Fruit fly (Drosophila melanogaster) whole organism, embryonic: Measurements from ENCODE around the gene CG34409.
A peak's percentile ranks its signal among the peaks of the same experiment; 100 is the strongest.

Experiments used
- Bgb ChIP-seq: fragments of 200-800 bp; sonication (Bioruptor generic); IDR thresholded peaks from 2 replicates; pipeline ENCODE4 v1.3.6; 2022; ENCODE audit warnings: missing biosample characterization, missing genetic modification characterization; ENCODE audit not compliant: partially characterized antibody
- BtbVII ChIP-seq: fragments of 200-800 bp; sonication (Bioruptor generic); optimal IDR thresholded peaks from 3 replicates; lab custom pipeline; 2017; ENCODE audit warnings: missing biosample characterization, mild to moderate bottlenecking, missing genetic modification characterization
- CG11456 ChIP-seq: fragments of 200-800 bp; sonication (Bioruptor generic); IDR thresholded peaks from 3 replicates; pipeline ENCODE4 v1.3.6; 2022; ENCODE audit warnings: missing biosample characterization, missing genetic modification characterization
- CG11723 ChIP-seq: fragments of 200-800 bp; sonication (Bioruptor generic); optimal IDR thresholded peaks from 2 replicates; lab custom pipeline; 2017; ENCODE audit warnings: missing biosample characterization, mild to moderate bottlenecking, missing genetic modification characterization
- CG12659 ChIP-seq: fragments of 200-800 bp; sonication (Bioruptor generic); optimal IDR thresholded peaks from 3 replicates; lab custom pipeline; 2017; ENCODE audit warnings: mild to moderate bottlenecking, missing biosample characterization, missing genetic modification reagents, missing genetic modification characterization
- CG14667 ChIP-seq: fragments of 200-800 bp; sonication (Bioruptor generic); IDR thresholded peaks from 2 replicates; pipeline ENCODE4 v1.3.6; 2022; ENCODE audit warnings: missing biosample characterization, missing genetic modification characterization
- CG15514 ChIP-seq: fragments of 200-800 bp; sonication (Bioruptor generic); optimal IDR thresholded peaks from 3 replicates; lab custom pipeline; 2017; ENCODE audit warnings: missing biosample characterization, missing genetic modification characterization, mild to moderate bottlenecking, moderate library complexity, missing genetic modification reagents
- CG1603 ChIP-seq: fragments of 200-800 bp; sonication (Bioruptor generic); optimal IDR thresholded peaks from 2 replicates; lab custom pipeline; 2019; ENCODE audit warnings: missing biosample characterization, mild to moderate bottlenecking, missing genetic modification characterization, moderate library complexity
- CG18262 ChIP-seq: fragments of 200-800 bp; optimal IDR thresholded peaks from 3 replicates; lab custom pipeline; 2019; ENCODE audit warnings: missing biosample characterization, mild to moderate bottlenecking, missing genetic modification characterization, moderate library complexity
- CG30403 ChIP-seq: fragments of 200-800 bp; sonication (Bioruptor generic); optimal IDR thresholded peaks from 3 replicates; lab custom pipeline; 2016; ENCODE audit warnings: missing biosample characterization, missing genetic modification characterization
- CG31224 ChIP-seq: fragments of 200-800 bp; sonication (Bioruptor generic); IDR thresholded peaks from 2 replicates; pipeline ENCODE4 v1.3.6; 2022; ENCODE audit warnings: missing biosample characterization, missing genetic modification characterization
- CG31441 ChIP-seq: fragments of 200-800 bp; sonication (Bioruptor generic); IDR thresholded peaks from 2 replicates; pipeline ENCODE4 v1.3.6; 2022; ENCODE audit warnings: missing biosample characterization, missing genetic modification characterization
- CG34422 ChIP-seq: fragments of 200-800 bp; sonication (Bioruptor generic); IDR thresholded peaks from 3 replicates; pipeline ENCODE4 v1.3.6; 2022; ENCODE audit warnings: missing biosample characterization, missing genetic modification characterization
- CG3838 ChIP-seq: fragments of 200-800 bp; sonication (Bioruptor generic); optimal IDR thresholded peaks from 3 replicates; lab custom pipeline; 2016; ENCODE audit warnings: missing biosample characterization, missing genetic modification characterization
- CG3995 ChIP-seq: fragments of 200-800 bp; sonication (Bioruptor generic); optimal IDR thresholded peaks from 3 replicates; lab custom pipeline; 2016; ENCODE audit warnings: missing biosample characterization, missing genetic modification characterization
- CG5953 ChIP-seq: fragments of 200-800 bp; sonication (Bioruptor generic); IDR thresholded peaks from 2 replicates; pipeline ENCODE4 v1.3.6; 2022; ENCODE audit warnings: missing biosample characterization, missing genetic modification characterization
- CG6654 ChIP-seq: fragments of 200-800 bp; sonication (Bioruptor generic); optimal IDR thresholded peaks from 2 replicates; lab custom pipeline; 2017; ENCODE audit warnings: missing biosample characterization, mild to moderate bottlenecking, missing genetic modification characterization
- CG7928 ChIP-seq: fragments of 200-800 bp; sonication (Bioruptor generic); optimal IDR thresholded peaks from 2 replicates; lab custom pipeline; 2017; ENCODE audit warnings: missing biosample characterization, mild to moderate bottlenecking, missing genetic modification characterization
- CHES-1-like ChIP-seq: fragments of 200-800 bp; sonication (Bioruptor generic); optimal IDR thresholded peaks from 2 replicates; lab custom pipeline; 2016; ENCODE audit warnings: missing biosample characterization, missing genetic modification characterization
- D19B ChIP-seq: fragments of 200-800 bp; sonication (Bioruptor generic); optimal IDR thresholded peaks from 2 replicates; lab custom pipeline; 2017; ENCODE audit warnings: missing biosample characterization, mild to moderate bottlenecking, missing genetic modification characterization
- Ets65A ChIP-seq: fragments of 200-800 bp; sonication (Bioruptor generic); peaks from one replicate; lab custom pipeline; 2016; ENCODE audit warnings: missing biosample characterization, missing genetic modification characterization
- HmgZ ChIP-seq: fragments of 200-800 bp; sonication (Bioruptor generic); optimal IDR thresholded peaks from 2 replicates; lab custom pipeline; 2018; ENCODE audit warnings: missing biosample characterization, mild to moderate bottlenecking, missing genetic modification characterization
- Mrtf ChIP-seq: fragments of 200-800 bp; sonication (Bioruptor generic); IDR thresholded peaks from 3 replicates; pipeline ENCODE4 v1.3.6; 2022; ENCODE audit warnings: missing biosample characterization, missing genetic modification characterization
- NC2β ChIP-seq: fragments of 200-800 bp; sonication (Bioruptor generic); optimal IDR thresholded peaks from 2 replicates; lab custom pipeline; 2016; ENCODE audit warnings: missing biosample characterization, missing genetic modification characterization
- Neu2 ChIP-seq: fragments of 200-800 bp; sonication (Bioruptor generic); optimal IDR thresholded peaks from 3 replicates; lab custom pipeline; 2016; ENCODE audit warnings: missing biosample characterization, missing genetic modification characterization, borderline replicate concordance
- Nf-YB ChIP-seq: fragments of 200-800 bp; sonication (Bioruptor generic); optimal IDR thresholded peaks from 3 replicates; lab custom pipeline; 2019; ENCODE audit warnings: missing biosample characterization, mild to moderate bottlenecking, missing genetic modification characterization, moderate library complexity
- Oaz ChIP-seq: fragments of 200-800 bp; sonication (Bioruptor generic); IDR thresholded peaks from 2 replicates; pipeline ENCODE4 v1.3.6; 2022; ENCODE audit warnings: missing biosample characterization, missing genetic modification characterization
- Pdp1 ChIP-seq, 2 experiments: fragments of 200-800 bp; sonication (Bioruptor generic); optimal IDR thresholded peaks; 3 replicates each; lab custom pipeline; 2016; ENCODE audit warnings: missing biosample characterization in 2 of 2, missing genetic modification characterization in 2 of 2, mild to moderate bottlenecking in 1 of 2, moderate library complexity in 1 of 2
- Rx ChIP-seq: fragments of 200-800 bp; sonication (Bioruptor generic); IDR thresholded peaks from 2 replicates; pipeline ENCODE4 v1.3.6; 2022; ENCODE audit warnings: missing biosample characterization, missing genetic modification characterization
- Scr ChIP-seq: fragments of 200-800 bp; sonication (Bioruptor generic); IDR thresholded peaks from 2 replicates; pipeline ENCODE4 v1.3.6; 2022; ENCODE audit warnings: missing biosample characterization, missing genetic modification characterization; ENCODE audit not compliant: partially characterized antibody
- Spps ChIP-seq: fragments of 200-800 bp; sonication (Bioruptor generic); optimal IDR thresholded peaks from 2 replicates; lab custom pipeline; 2018; ENCODE audit warnings: missing biosample characterization, mild to moderate bottlenecking, missing genetic modification characterization
- ac ChIP-seq: fragments of 200-800 bp; sonication (Bioruptor generic); optimal IDR thresholded peaks from 3 replicates; lab custom pipeline; 2017; ENCODE audit warnings: missing biosample characterization, mild to moderate bottlenecking, missing genetic modification characterization
- bab2 ChIP-seq: fragments of 200-800 bp; sonication (Bioruptor generic); optimal IDR thresholded peaks from 2 replicates; lab custom pipeline; 2016; ENCODE audit warnings: missing biosample characterization, missing genetic modification characterization
- corto ChIP-seq: fragments of 200-800 bp; sonication (Bioruptor generic); optimal IDR thresholded peaks from 2 replicates; lab custom pipeline; 2016; ENCODE audit warnings: missing biosample characterization, mild to moderate bottlenecking, missing genetic modification characterization, moderate library complexity
- crol ChIP-seq: fragments of 200-800 bp; sonication (Bioruptor generic); IDR thresholded peaks from 2 replicates; pipeline ENCODE4 v1.3.6; 2022; ENCODE audit warnings: missing biosample characterization, missing genetic modification characterization
- dmrt11E ChIP-seq: fragments of 200-800 bp; sonication (Bioruptor generic); optimal IDR thresholded peaks from 3 replicates; lab custom pipeline; 2018; ENCODE audit warnings: missing biosample characterization, mild to moderate bottlenecking, missing genetic modification characterization, moderate library complexity
- en ChIP-seq: fragments of 200-800 bp; sonication (Bioruptor generic); optimal IDR thresholded peaks from 2 replicates; lab custom pipeline; 2016; ENCODE audit warnings: missing biosample characterization, missing genetic modification characterization
- ewg ChIP-seq: fragments of 200-800 bp; sonication (Bioruptor generic); optimal IDR thresholded peaks from 3 replicates; lab custom pipeline; 2017; ENCODE audit warnings: mild to moderate bottlenecking, missing biosample characterization, missing genetic modification reagents, missing genetic modification characterization
- fru ChIP-seq: fragments of >200 bp; optimal IDR thresholded peaks from 2 replicates; lab custom pipeline; 2017
- ftz-f1 ChIP-seq: fragments of 200-800 bp; sonication (Bioruptor generic); optimal IDR thresholded peaks from 2 replicates; lab custom pipeline; 2016; ENCODE audit warnings: missing biosample characterization, missing genetic modification characterization
- grn ChIP-seq: fragments of 200-800 bp; sonication (Bioruptor generic); optimal IDR thresholded peaks from 3 replicates; lab custom pipeline; 2017; ENCODE audit warnings: missing biosample characterization, missing genetic modification characterization
- gro ChIP-seq: fragments of 200-800 bp; sonication (Bioruptor generic); optimal IDR thresholded peaks from 2 replicates; lab custom pipeline; 2016; ENCODE audit warnings: missing biosample characterization, missing genetic modification characterization
- ham ChIP-seq: fragments of 200-800 bp; sonication (Bioruptor generic); IDR thresholded peaks from 2 replicates; pipeline ENCODE4 v1.3.6; 2022; ENCODE audit warnings: missing biosample characterization, missing genetic modification characterization
- kah ChIP-seq: fragments of 200-800 bp; sonication (Bioruptor generic); optimal IDR thresholded peaks from 2 replicates; lab custom pipeline; 2018; ENCODE audit warnings: missing biosample characterization, mild to moderate bottlenecking, missing genetic modification characterization
- pnt ChIP-seq: fragments of 200-800 bp; sonication (Bioruptor generic); optimal IDR thresholded peaks from 3 replicates; lab custom pipeline; 2016; ENCODE audit warnings: missing biosample characterization, missing genetic modification characterization
- pzg ChIP-seq: fragments of 200-800 bp; sonication (Bioruptor generic); optimal IDR thresholded peaks from 3 replicates; lab custom pipeline; 2018; ENCODE audit warnings: missing biosample characterization, mild to moderate bottlenecking, missing genetic modification characterization, moderate library complexity
- repo ChIP-seq: fragments of 200-800 bp; sonication (Bioruptor generic); optimal IDR thresholded peaks from 2 replicates; lab custom pipeline; 2016; ENCODE audit warnings: missing biosample characterization, missing genetic modification characterization
- sim ChIP-seq: fragments of 200-800 bp; sonication (Bioruptor generic); IDR thresholded peaks from 2 replicates; pipeline ENCODE4 v1.3.6; 2022; ENCODE audit warnings: missing biosample characterization, missing genetic modification characterization
- sna ChIP-seq: fragments of 200-800 bp; sonication (Bioruptor generic); IDR thresholded peaks from 2 replicates; pipeline ENCODE4 v1.3.6; 2022; ENCODE audit warnings: missing biosample characterization, missing genetic modification characterization; ENCODE audit not compliant: partially characterized antibody
- ssp ChIP-seq: fragments of 200-800 bp; sonication (Bioruptor generic); IDR thresholded peaks from 2 replicates; pipeline ENCODE4 v1.3.6; 2022; ENCODE audit warnings: missing biosample characterization, missing genetic modification characterization
- wek ChIP-seq: fragments of 200-800 bp; sonication (Bioruptor generic); optimal IDR thresholded peaks from 3 replicates; lab custom pipeline; 2018; ENCODE audit warnings: missing biosample characterization, mild to moderate bottlenecking, missing genetic modification characterization, moderate library complexity

Gene CG34409

dm6 chr3R:9771519-9771972 lies 25.4 kb upstream of the CG34409 start, which contains the start of gene CG9471 (continued):
- TF ChIP-seq fru (lab: Kevin White, UChicago) (no peak), Nf-YB (GFP tag; lab: Kevin White, UChicago) (peak; percentile 75), NC2β (GFP tag; lab: Kevin White, UChicago) (peak; percentile 89), gro (peak; percentile 89), ham (peak; percentile 71; the same call in 1 of the 2 replicates), bab2 (peak; percentile 87), pzg (peak; percentile 54), CG15514 (GFP tag; lab: Kevin White, UChicago) (peak; percentile 87), CG14667 (GFP tag; lab: Robert Waterston, UW) (peak; percentile 89), CG1603 (tag; lab: Kevin White, UChicago) (peak; percentile 84), pnt (GFP tag; lab: Kevin White, UChicago) (peak; percentile 89), CG31441 (GFP tag; lab: Robert Waterston, UW) (peak; percentile 95), crol (GFP tag; lab: Robert Waterston, UW) (0 out of 2 replicates have a peak, but pooled peaks have one; percentile 6), Ets65A (peak; percentile 97), ssp (peak; percentile 77), HmgZ (tag; lab: Kevin White, UChicago) (peak; percentile 96), CHES-1-like (peak; percentile 84), sna (no peak), ftz-f1 (GFP tag; lab: Kevin White, UChicago) (peak; percentile 29), CG5953 (GFP tag; lab: Robert Waterston, UW) (peak; percentile 83), CG31224 (peak; percentile 83), Bgb (GFP tag; lab: Robert Waterston, UW) (peak; percentile 15; the same call in 1 of the 2 replicates), D19B (GFP tag; lab: Kevin White, UChicago) (peak; percentile 78), CG12659 (GFP tag; lab: Kevin White, UChicago) (peak; percentile 93), CG30403 (GFP tag; lab: Kevin White, UChicago) (peak; percentile 93), CG11456 (GFP tag; lab: Robert Waterston, UW) (peak; percentile 88), Mrtf (peak; percentile 85), CG34422 (GFP tag; lab: Robert Waterston, UW) (peak; percentile 93), dmrt11E (peak; percentile 83), CG3838 (GFP tag; lab: Kevin White, UChicago) (peak; percentile 56), CG11723 (peak; percentile 84), ewg (GFP tag; lab: Kevin White, UChicago) (peak; percentile 69), ac (GFP tag; lab: Kevin White, UChicago) (peak; percentile 29), wek (GFP tag; lab: Kevin White, UChicago) (peak; percentile 73), corto (GFP tag; lab: Kevin White, UChicago) (peak; percentile 86), Pdp1 (GFP tag; optimal IDR thresholded peaks at IDR 0.05; lab: Kevin White, UChicago) (peak; percentile 88 to 92), sim (GFP tag; lab: Robert Waterston, UW) (peak; percentile 73), Oaz (GFP tag; lab: Robert Waterston, UW) (peak; percentile 80), repo (GFP tag; lab: Kevin White, UChicago) (peak; percentile 68), grn (GFP tag; lab: Kevin White, UChicago) (peak; percentile 82), Neu2 (peak; percentile 65), kah (GFP tag; lab: Kevin White, UChicago) (peak; percentile 76), CG7928 (GFP tag; lab: Kevin White, UChicago) (peak; percentile 59), CG18262 (peak; percentile 90), CG6654 (peak; percentile 78), Spps (tag; lab: Kevin White, UChicago) (peak; percentile 83), Rx (GFP tag; lab: Robert Waterston, UW) (peak; percentile 90), BtbVII (GFP tag; lab: Kevin White, UChicago) (peak; percentile 89), CG3995 (GFP tag; lab: Kevin White, UChicago) (peak; percentile 69), Scr (GFP tag; lab: Robert Waterston, UW) (no peak), en (peak; percentile 72)
